Fruit fly (Drosophila melanogaster) whole organism, embryonic: ENCODE data around the gene aop.

Source experiments
- Ada2b ChIP-seq: fragments of 200-800 bp; sonication (Bioruptor generic); IDR thresholded peaks from 2 replicates; pipeline ENCODE4 v1.3.6; 2022; ENCODE audit warnings: missing biosample characterization, missing genetic modification characterization
- CG10959 ChIP-seq: fragments of 200-800 bp; sonication (Bioruptor generic); IDR thresholded peaks from 2 replicates; pipeline ENCODE4 v1.3.6; 2022; ENCODE audit warnings: missing biosample characterization, missing genetic modification characterization
- CG11560 ChIP-seq: fragments of 200-800 bp; sonication (Bioruptor generic); IDR thresholded peaks from 3 replicates; pipeline ENCODE4 v1.3.6; 2022; ENCODE audit warnings: missing biosample characterization, missing genetic modification characterization
- CG12659 ChIP-seq: fragments of 200-800 bp; sonication (Bioruptor generic); optimal IDR thresholded peaks from 3 replicates; lab custom pipeline; 2017; ENCODE audit warnings: mild to moderate bottlenecking, missing biosample characterization, missing genetic modification reagents, missing genetic modification characterization
- CG12942 ChIP-seq: fragments of 200-800 bp; sonication (Bioruptor generic); optimal IDR thresholded peaks from 3 replicates; lab custom pipeline; 2016; ENCODE audit warnings: missing biosample characterization, missing genetic modification characterization
- CG13287 ChIP-seq: fragments of 200-800 bp; sonication (Bioruptor generic); IDR thresholded peaks from 2 replicates; pipeline ENCODE4 v1.3.6; 2022; ENCODE audit warnings: missing biosample characterization, missing genetic modification characterization; ENCODE audit not compliant: partially characterized antibody
- CG13296 ChIP-seq: fragments of 200-800 bp; sonication (Bioruptor generic); optimal IDR thresholded peaks from 3 replicates; lab custom pipeline; 2018; ENCODE audit warnings: missing biosample characterization, mild to moderate bottlenecking, missing genetic modification characterization
- CG14014 ChIP-seq: fragments of 200-800 bp; sonication (Bioruptor generic); IDR thresholded peaks from 2 replicates; pipeline ENCODE4 v1.3.6; 2022; ENCODE audit warnings: missing biosample characterization, missing genetic modification characterization
- CG17359 ChIP-seq: fragments of 200-800 bp; sonication (Bioruptor generic); optimal IDR thresholded peaks from 3 replicates; lab custom pipeline; 2018; ENCODE audit warnings: missing biosample characterization, mild to moderate bottlenecking, missing genetic modification characterization, moderate library complexity
- CG30020 ChIP-seq: fragments of 200-800 bp; optimal IDR thresholded peaks from 2 replicates; lab custom pipeline; 2019; ENCODE audit warnings: missing biosample characterization, mild to moderate bottlenecking, missing genetic modification characterization, moderate library complexity
- CG30403 ChIP-seq: fragments of 200-800 bp; sonication (Bioruptor generic); optimal IDR thresholded peaks from 3 replicates; lab custom pipeline; 2016; ENCODE audit warnings: missing biosample characterization, missing genetic modification characterization
- CG3995 ChIP-seq: fragments of 200-800 bp; sonication (Bioruptor generic); optimal IDR thresholded peaks from 3 replicates; lab custom pipeline; 2016; ENCODE audit warnings: missing biosample characterization, missing genetic modification characterization
- CG4617 ChIP-seq: fragments of 200-800 bp; sonication (Bioruptor generic); optimal IDR thresholded peaks from 3 replicates; lab custom pipeline; 2016; ENCODE audit warnings: missing biosample characterization, missing genetic modification characterization, borderline replicate concordance
- CG4707 ChIP-seq: fragments of 200-800 bp; sonication (Bioruptor generic); optimal IDR thresholded peaks from 2 replicates; lab custom pipeline; 2018; ENCODE audit warnings: missing biosample characterization, mild to moderate bottlenecking, missing genetic modification characterization, moderate library complexity
- CG7928 ChIP-seq: fragments of 200-800 bp; sonication (Bioruptor generic); optimal IDR thresholded peaks from 2 replicates; lab custom pipeline; 2017; ENCODE audit warnings: missing biosample characterization, mild to moderate bottlenecking, missing genetic modification characterization
- CG8290 ChIP-seq, 3 experiments: fragments of 200-800 bp; sonication (Bioruptor generic); optimal IDR thresholded peaks; 2 replicates each; lab custom pipeline; 2016 to 2019; ENCODE audit warnings: missing biosample characterization in 3 of 3, missing genetic modification characterization in 3 of 3, mild to moderate bottlenecking in 2 of 3, moderate library complexity in 1 of 3
- CG8359 ChIP-seq: fragments of 200-800 bp; sonication (Bioruptor generic); optimal IDR thresholded peaks from 2 replicates; lab custom pipeline; 2017; ENCODE audit warnings: missing biosample characterization, mild to moderate bottlenecking, missing genetic modification characterization, borderline replicate concordance
- CkIIα-i1 ChIP-seq: fragments of 200-800 bp; sonication (Bioruptor generic); IDR thresholded peaks from 2 replicates; pipeline ENCODE4 v1.3.6; 2022; ENCODE audit warnings: missing biosample characterization, missing genetic modification characterization
- CoRest ChIP-seq: fragments of 200-800 bp; sonication (Bioruptor generic); optimal IDR thresholded peaks from 3 replicates; lab custom pipeline; 2018; ENCODE audit warnings: missing biosample characterization, mild to moderate bottlenecking, missing genetic modification characterization, moderate library complexity
- Ets97D ChIP-seq: fragments of 200-800 bp; sonication (Bioruptor generic); optimal IDR thresholded peaks from 3 replicates; lab custom pipeline; 2016; ENCODE audit warnings: missing biosample characterization, missing genetic modification characterization
- HLH4C ChIP-seq: fragments of 200-800 bp; sonication (Bioruptor generic); IDR thresholded peaks from 3 replicates; pipeline ENCODE4 v1.3.6; 2022; ENCODE audit warnings: missing biosample characterization, missing genetic modification characterization; ENCODE audit not compliant: partially characterized antibody
- Hand ChIP-seq: fragments of 200-800 bp; sonication (Bioruptor generic); optimal IDR thresholded peaks from 2 replicates; lab custom pipeline; 2017; ENCODE audit warnings: mild to moderate bottlenecking, missing biosample characterization, missing genetic modification reagents, missing genetic modification characterization
- Hr3 ChIP-seq: fragments of 200-800 bp; sonication (Bioruptor generic); optimal IDR thresholded peaks from 3 replicates; lab custom pipeline; 2016; ENCODE audit warnings: missing biosample characterization, missing genetic modification characterization
- Jarid2 ChIP-seq: fragments of 200-800 bp; sonication (Bioruptor generic); optimal IDR thresholded peaks from 3 replicates; lab custom pipeline; 2017; ENCODE audit warnings: mild to moderate bottlenecking, missing biosample characterization, missing genetic modification reagents, missing genetic modification characterization
- NFAT ChIP-seq: fragments of 200-800 bp; sonication (Bioruptor generic); IDR thresholded peaks from 2 replicates; pipeline ENCODE4 v1.3.6; 2022; ENCODE audit warnings: missing biosample characterization, missing genetic modification characterization
- PHDP ChIP-seq: fragments of 200-800 bp; sonication (Bioruptor generic); optimal IDR thresholded peaks from 3 replicates; lab custom pipeline; 2018; ENCODE audit warnings: missing biosample characterization, mild to moderate bottlenecking, missing genetic modification characterization, moderate library complexity
- Rx ChIP-seq: fragments of 200-800 bp; sonication (Bioruptor generic); IDR thresholded peaks from 2 replicates; pipeline ENCODE4 v1.3.6; 2022; ENCODE audit warnings: missing biosample characterization, missing genetic modification characterization
- Six4 ChIP-seq: fragments of 200-800 bp; sonication (Bioruptor generic); optimal IDR thresholded peaks from 2 replicates; lab custom pipeline; 2016; ENCODE audit warnings: missing biosample characterization, missing genetic modification characterization
- Sox100B ChIP-seq: fragments of 200-800 bp; sonication (Bioruptor generic); optimal IDR thresholded peaks from 3 replicates; lab custom pipeline; 2018; ENCODE audit warnings: missing biosample characterization, mild to moderate bottlenecking, missing genetic modification characterization
- Spps ChIP-seq: fragments of 200-800 bp; sonication (Bioruptor generic); optimal IDR thresholded peaks from 2 replicates; lab custom pipeline; 2018; ENCODE audit warnings: missing biosample characterization, mild to moderate bottlenecking, missing genetic modification characterization
- amos ChIP-seq: fragments of 200-800 bp; sonication (Bioruptor generic); IDR thresholded peaks from 2 replicates; pipeline ENCODE4 v1.3.6; 2022; ENCODE audit warnings: missing biosample characterization, missing genetic modification characterization; ENCODE audit not compliant: partially characterized antibody
- ap ChIP-seq: fragments of 200-800 bp; sonication (Bioruptor generic); IDR thresholded peaks from 2 replicates; pipeline ENCODE4 v1.3.6; 2022; ENCODE audit warnings: missing biosample characterization, missing genetic modification characterization
- ara ChIP-seq: fragments of 200-800 bp; sonication (Bioruptor generic); IDR thresholded peaks from 2 replicates; pipeline ENCODE4 v1.3.6; 2022; ENCODE audit warnings: missing biosample characterization, missing genetic modification characterization
- bsh ChIP-seq, 2 experiments: fragments of 200-800 bp; sonication (Bioruptor generic); optimal IDR thresholded peaks; 2 replicates each; lab custom pipeline; 2017 to 2018; ENCODE audit warnings: mild to moderate bottlenecking in 2 of 2, missing biosample characterization in 2 of 2, missing genetic modification characterization in 2 of 2, moderate library complexity in 1 of 2
- dan ChIP-seq: fragments of 200-800 bp; sonication (Bioruptor generic); IDR thresholded peaks from 2 replicates; pipeline ENCODE4 v1.3.6; 2022; ENCODE audit warnings: missing biosample characterization, missing genetic modification characterization
- dmrt99B ChIP-seq: fragments of 200-800 bp; sonication (Bioruptor generic); optimal IDR thresholded peaks from 2 replicates; lab custom pipeline; 2018; ENCODE audit warnings: missing biosample characterization, mild to moderate bottlenecking, missing genetic modification characterization, moderate library complexity
- en ChIP-seq: fragments of 200-800 bp; sonication (Bioruptor generic); optimal IDR thresholded peaks from 2 replicates; lab custom pipeline; 2016; ENCODE audit warnings: missing biosample characterization, missing genetic modification characterization
- ewg ChIP-seq: fragments of 200-800 bp; sonication (Bioruptor generic); optimal IDR thresholded peaks from 3 replicates; lab custom pipeline; 2017; ENCODE audit warnings: mild to moderate bottlenecking, missing biosample characterization, missing genetic modification reagents, missing genetic modification characterization
- gem ChIP-seq: fragments of 200-800 bp; sonication (Bioruptor generic); optimal IDR thresholded peaks from 2 replicates; lab custom pipeline; 2019; ENCODE audit warnings: missing biosample characterization, mild to moderate bottlenecking, missing genetic modification characterization, moderate library complexity
- insv ChIP-seq, 2 experiments: fragments of 200-800 bp; sonication (Bioruptor generic); optimal IDR thresholded peaks; 3 replicates each; lab custom pipeline; 2016 to 2018; ENCODE audit warnings: missing biosample characterization in 2 of 2, missing genetic modification characterization in 2 of 2
- lab ChIP-seq: fragments of 200-800 bp; sonication (Bioruptor generic); optimal IDR thresholded peaks from 3 replicates; lab custom pipeline; 2017; ENCODE audit warnings: missing biosample characterization, missing genetic modification characterization, mild to moderate bottlenecking, moderate library complexity, missing genetic modification reagents
- lilli ChIP-seq: fragments of 200-800 bp; sonication (Bioruptor generic); optimal IDR thresholded peaks from 3 replicates; lab custom pipeline; 2016; ENCODE audit warnings: missing biosample characterization, missing genetic modification characterization
- oc ChIP-seq: fragments of 200-800 bp; sonication (Bioruptor generic); optimal IDR thresholded peaks from 2 replicates; lab custom pipeline; 2018; ENCODE audit warnings: missing biosample characterization, mild to moderate bottlenecking, missing genetic modification characterization, moderate library complexity
- pita ChIP-seq: fragments of 200-800 bp; sonication (Bioruptor generic); optimal IDR thresholded peaks from 2 replicates; lab custom pipeline; 2017; ENCODE audit warnings: missing biosample characterization, mild to moderate bottlenecking, missing genetic modification characterization
- salm ChIP-seq: fragments of 200-800 bp; sonication (Bioruptor generic); optimal IDR thresholded peaks from 2 replicates; lab custom pipeline; 2018; ENCODE audit warnings: missing biosample characterization, mild to moderate bottlenecking, missing genetic modification characterization
- sima ChIP-seq: fragments of 200-800 bp; sonication (Bioruptor generic); optimal IDR thresholded peaks from 2 replicates; lab custom pipeline; 2016; ENCODE audit warnings: missing biosample characterization, missing genetic modification characterization
- sr ChIP-seq: fragments of 200-800 bp; sonication (Bioruptor generic); IDR thresholded peaks from 3 replicates; pipeline ENCODE4 v1.3.6; 2022; ENCODE audit warnings: missing biosample characterization, missing genetic modification characterization

The aop gene

dm6 chr2L:2130157-2130987, 48.2 kb downstream of the aop start, which contains the start of gene Glyp (continued):
- TF ChIP-seq NFAT (GFP tag; lab: Robert Waterston, UW) = peak; percentile 95
- TF ChIP-seq en (GFP tag; lab: Kevin White, UChicago) = no peak
- peak; percentile 84 for TF ChIP-seq CG8290 (GFP tag; optimal IDR thresholded peaks at IDR 0.05; lab: Kevin White, UChicago)
- TF ChIP-seq CG8290 (tag; optimal IDR thresholded peaks at IDR 0.05; lab: Kevin White, UChicago) = peak; percentile 68 to 80
- peak; percentile 97 to 98 for TF ChIP-seq bsh (GFP tag; optimal IDR thresholded peaks at IDR 0.05; lab: Kevin White, UChicago)
- TF ChIP-seq amos (GFP tag; lab: Robert Waterston, UW) = peak; percentile 11; the same call in 1 of the 2 replicates
- peak; percentile 92 for TF ChIP-seq Six4 (GFP tag; lab: Kevin White, UChicago)
- TF ChIP-seq Rx (GFP tag; lab: Robert Waterston, UW) = peak; percentile 91
- peak; percentile 98 for TF ChIP-seq CG13296 (GFP tag; lab: Kevin White, UChicago)
- TF ChIP-seq Hr3 (GFP tag; lab: Kevin White, UChicago) = peak; percentile 97
- no peak for TF ChIP-seq sima (GFP tag; lab: Kevin White, UChicago)
- TF ChIP-seq CoRest = peak; percentile 98
- TF ChIP-seq salm (tag; lab: Kevin White, UChicago) = peak; percentile 96
- TF ChIP-seq CG4707 (GFP tag; lab: Kevin White, UChicago) = peak; percentile 99
- TF ChIP-seq sr (GFP tag; lab: Robert Waterston, UW) = peak; percentile 61
- TF ChIP-seq ewg (GFP tag; lab: Kevin White, UChicago) = peak; percentile 92
- peak; percentile 80 for TF ChIP-seq CG3995
- TF ChIP-seq CG8359 (GFP tag; lab: Kevin White, UChicago) = peak; percentile 93
- TF ChIP-seq oc = peak; percentile 98
- peak; percentile 98 for TF ChIP-seq dmrt99B (tag; lab: Kevin White, UChicago)
- TF ChIP-seq HLH4C (GFP tag; lab: Robert Waterston, UW) = no peak; the same call in 2 of the 3 replicates
- peak; percentile 83 for TF ChIP-seq CG4617
- peak; percentile 97 for TF ChIP-seq Sox100B (GFP tag; lab: Kevin White, UChicago)
- peak; percentile 98 for TF ChIP-seq CG30403 (GFP tag; lab: Kevin White, UChicago)
- peak; percentile 91 for TF ChIP-seq ara (GFP tag; lab: Robert Waterston, UW)
- peak; percentile 99 for TF ChIP-seq PHDP (tag; lab: Kevin White, UChicago)
- peak; percentile 99 for TF ChIP-seq gem (tag; lab: Kevin White, UChicago)
- peak; percentile 87 for TF ChIP-seq CG11560 (tag; lab: Robert Waterston, UW)
- TF ChIP-seq CG30020 = peak; percentile 84
- peak; percentile 80 for TF ChIP-seq CG7928 (GFP tag; lab: Kevin White, UChicago)
- TF ChIP-seq Spps (tag; lab: Kevin White, UChicago) = peak; percentile 91
- peak in 1 of 2 experiments; percentile 78 for TF ChIP-seq insv (GFP tag; optimal IDR thresholded peaks at IDR 0.05; lab: Kevin White, UChicago)
- TF ChIP-seq CG12942 (GFP tag; lab: Kevin White, UChicago) = peak; percentile 95
- TF ChIP-seq CG14014 (GFP tag; lab: Robert Waterston, UW) = peak; percentile 96
- peak; percentile 98 for TF ChIP-seq Hand (GFP tag; lab: Kevin White, UChicago)
- TF ChIP-seq pita = no peak
- peak; percentile 59; the same call in 1 of the 2 replicates for TF ChIP-seq CG10959 (GFP tag; lab: Robert Waterston, UW)
- peak; percentile 51; the same call in 1 of the 2 replicates for TF ChIP-seq dan
- TF ChIP-seq Ada2b (GFP tag; lab: Robert Waterston, UW) = peak; percentile 94
- peak; percentile 95 for TF ChIP-seq lilli (GFP tag; lab: Kevin White, UChicago)
- peak; percentile 88 for TF ChIP-seq Jarid2 (GFP tag; lab: Kevin White, UChicago)
- peak; percentile 87 for TF ChIP-seq Ets97D (GFP tag; lab: Kevin White, UChicago)
- TF ChIP-seq lab (GFP tag; lab: Kevin White, UChicago) = peak; percentile 99
- peak; percentile 99 for TF ChIP-seq CG12659
- TF ChIP-seq CG17359 (tag; lab: Kevin White, UChicago) = peak; percentile 96
- 0 out of 2 replicates have a peak, but pooled peaks have one; percentile 37 for TF ChIP-seq CkIIα-i1
- TF ChIP-seq ap (GFP tag; lab: Robert Waterston, UW) = peak; percentile 93
- peak; percentile 68 for TF ChIP-seq CG13287 (GFP tag; lab: Robert Waterston, UW)
